Fruit fly (Drosophila melanogaster) whole organism, adult: ENCODE results near the gene CG32073.

ENCODE experiments used
- CG7101 ChIP-seq: fragments of 200-800 bp; sonication (Bioruptor generic); optimal IDR thresholded peaks from 2 replicates; lab custom pipeline; 2018; ENCODE audit warnings: missing biosample characterization, mild to moderate bottlenecking, missing genetic modification characterization, moderate library complexity
- Clk ChIP-seq: fragments of 200-800 bp; sonication (Bioruptor generic); optimal IDR thresholded peaks from 2 replicates; lab custom pipeline; 2017; ENCODE audit warnings: missing biosample characterization, missing genetic modification characterization
- tj ChIP-seq: fragments of 200-800 bp; sonication (Bioruptor generic); optimal IDR thresholded peaks from 3 replicates; lab custom pipeline; 2017; ENCODE audit warnings: missing biosample characterization, mild to moderate bottlenecking, missing genetic modification characterization, moderate library complexity
- toe ChIP-seq: fragments of 200-800 bp; sonication (Bioruptor generic); optimal IDR thresholded peaks from 2 replicates; lab custom pipeline; 2016; ENCODE audit warnings: missing biosample characterization, missing genetic modification characterization

DNA sequence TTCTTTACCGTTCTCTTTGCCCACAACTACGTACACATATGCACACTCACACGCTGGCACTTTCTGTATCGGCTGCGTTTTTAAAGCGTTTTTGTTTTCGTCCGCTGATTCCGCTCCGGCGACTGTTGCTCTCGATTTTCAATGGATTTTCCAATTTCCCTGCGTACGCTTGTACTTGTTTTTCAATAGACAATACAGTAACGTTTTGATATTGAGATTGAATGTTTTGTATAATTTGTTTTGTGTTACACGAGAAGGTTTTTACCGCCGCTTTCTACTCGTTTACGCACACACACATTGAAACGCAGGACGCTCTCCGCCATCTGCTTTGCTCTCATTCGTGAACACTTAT lies 14.8 kb downstream of the CG32073 start:
- TF ChIP-seq Clk (GFP tag; lab: Kevin White, UChicago) (no peak), CG7101 (tag; lab: Kevin White, UChicago) (no peak), tj (GFP tag; lab: Kevin White, UChicago) (no peak), toe (GFP tag; lab: Kevin White, UChicago) (no peak)
